Worm (Caenorhabditis elegans): ENCODE measurements around the gene F16B4.4.

Gene F16B4.4

ce11 chrV:1624340-1624739, 30.5 kb downstream of the F16B4.4 start, which contains the start of gene nhr-110:
Gene nhr-110, minus strand, starts transcription at chrV:1624440.
- TF ChIP-seq pes-1 (GFP tag; IDR thresholded peaks at IDR 0.05), result no peak
- no peak for TF ChIP-seq tbx-37 (GFP tag; conservative IDR thresholded peaks at IDR 0.05)
- no peak for TF ChIP-seq tbx-11 (GFP tag; IDR thresholded peaks at IDR 0.05)
- no peak for TF ChIP-seq aly-1 (tag; optimal IDR thresholded peaks at IDR 0.05)
- TF ChIP-seq B0310.2 (tag; optimal IDR thresholded peaks at IDR 0.05), result no peak
- TF ChIP-seq flt-1 (GFP tag; IDR thresholded peaks at IDR 0.05), result no peak
- TF ChIP-seq ama-1 (optimal IDR thresholded peaks at IDR 0.05), result no peak
- no peak for TF ChIP-seq hmg-4 (GFP tag; optimal IDR thresholded peaks at IDR 0.05)
- TF ChIP-seq tra-4 (tag; optimal IDR thresholded peaks at IDR 0.05), result no peak
- TF ChIP-seq hnd-1 (tag; optimal IDR thresholded peaks at IDR 0.05), result no peak

ce11 chrV:1626720-1627119, 32.9 kb downstream of the F16B4.4 start, which contains the start of gene nhr-237:
Gene nhr-237, minus strand, starts transcription at chrV:1626820.
- TF ChIP-seq pes-1 (GFP tag; IDR thresholded peaks at IDR 0.05), result no peak
- no peak for TF ChIP-seq ama-1 (optimal IDR thresholded peaks at IDR 0.05)
- no peak for TF ChIP-seq hmbx-1 (tag; optimal IDR thresholded peaks at IDR 0.05)
- no peak for TF ChIP-seq B0310.2 (tag; optimal IDR thresholded peaks at IDR 0.05)
- TF ChIP-seq ets-7 (tag; optimal IDR thresholded peaks at IDR 0.05), result no peak
- no peak for TF ChIP-seq ceh-13 (GFP tag; optimal IDR thresholded peaks at IDR 0.05)
- TF ChIP-seq sea-1 (GFP tag; conservative IDR thresholded peaks at IDR 0.05), result no peak
- no peak for TF ChIP-seq ceh-36 (tag; optimal IDR thresholded peaks at IDR 0.05)
- TF ChIP-seq aly-1 (tag; optimal IDR thresholded peaks at IDR 0.05), result no peak
- no peak for TF ChIP-seq F13C5.2 (tag; optimal IDR thresholded peaks at IDR 0.05)
- no peak for TF ChIP-seq flt-1 (GFP tag; IDR thresholded peaks at IDR 0.05)
- no peak for TF ChIP-seq tra-4 (tag; optimal IDR thresholded peaks at IDR 0.05)
- TF ChIP-seq hnd-1 (tag; optimal IDR thresholded peaks at IDR 0.05), result no peak
- TF ChIP-seq tbx-11 (GFP tag; IDR thresholded peaks at IDR 0.05), result no peak
- no peak for TF ChIP-seq tbx-37 (GFP tag; conservative IDR thresholded peaks at IDR 0.05)
- TF ChIP-seq scrt-1 (GFP tag; IDR thresholded peaks at IDR 0.05), result no peak
- TF ChIP-seq hmg-4 (GFP tag; optimal IDR thresholded peaks at IDR 0.05), result no peak

ce11 chrV:1627269-1627668, 33.5 kb downstream of the F16B4.4 start:
- TF ChIP-seq scrt-1 (GFP tag; IDR thresholded peaks at IDR 0.05) (no peak), F13C5.2 (tag; optimal IDR thresholded peaks at IDR 0.05) (no peak), sea-1 (GFP tag; conservative IDR thresholded peaks at IDR 0.05) (no peak), ama-1 (optimal IDR thresholded peaks at IDR 0.05) (no peak), ets-7 (tag; optimal IDR thresholded peaks at IDR 0.05) (no peak), B0310.2 (tag; optimal IDR thresholded peaks at IDR 0.05) (no peak), tbx-37 (GFP tag; conservative IDR thresholded peaks at IDR 0.05) (no peak), hnd-1 (tag; optimal IDR thresholded peaks at IDR 0.05) (no peak), tra-4 (tag; optimal IDR thresholded peaks at IDR 0.05) (no peak), pes-1 (GFP tag; IDR thresholded peaks at IDR 0.05) (no peak), aly-1 (tag; optimal IDR thresholded peaks at IDR 0.05) (no peak), hmbx-1 (tag; optimal IDR thresholded peaks at IDR 0.05) (no peak), flt-1 (GFP tag; IDR thresholded peaks at IDR 0.05) (no peak), hmg-4 (GFP tag; optimal IDR thresholded peaks at IDR 0.05) (no peak), ceh-36 (tag; optimal IDR thresholded peaks at IDR 0.05) (no peak), ceh-13 (GFP tag; optimal IDR thresholded peaks at IDR 0.05) (no peak), tbx-11 (GFP tag; IDR thresholded peaks at IDR 0.05) (no peak)

ce11 chrV:1629329-1629728, 35.5 kb downstream of the F16B4.4 start, which contains the start of gene nhr-238:
Gene nhr-238, minus strand, starts transcription at chrV:1629432.
- no peak for TF ChIP-seq ceh-36 (tag; optimal IDR thresholded peaks at IDR 0.05)
- no peak for TF ChIP-seq tbx-37 (GFP tag; conservative IDR thresholded peaks at IDR 0.05)
- no peak for TF ChIP-seq flt-1 (GFP tag; IDR thresholded peaks at IDR 0.05)
- no peak for TF ChIP-seq tra-4 (tag; optimal IDR thresholded peaks at IDR 0.05)
- no peak for TF ChIP-seq aly-1 (tag; optimal IDR thresholded peaks at IDR 0.05)
- no peak for TF ChIP-seq B0310.2 (tag; optimal IDR thresholded peaks at IDR 0.05)
- no peak for TF ChIP-seq sea-1 (GFP tag; conservative IDR thresholded peaks at IDR 0.05)
- no peak for TF ChIP-seq hmg-4 (GFP tag; optimal IDR thresholded peaks at IDR 0.05)
- no peak for TF ChIP-seq F13C5.2 (tag; optimal IDR thresholded peaks at IDR 0.05)
- no peak for TF ChIP-seq ceh-13 (GFP tag; optimal IDR thresholded peaks at IDR 0.05)
- no peak for TF ChIP-seq hnd-1 (tag; optimal IDR thresholded peaks at IDR 0.05)
- no peak for TF ChIP-seq tbx-11 (GFP tag; IDR thresholded peaks at IDR 0.05)
- no peak for TF ChIP-seq ets-7 (tag; optimal IDR thresholded peaks at IDR 0.05)
- no peak for TF ChIP-seq ama-1 (optimal IDR thresholded peaks at IDR 0.05)
- no peak for TF ChIP-seq pes-1 (GFP tag; IDR thresholded peaks at IDR 0.05)

- no peak for TF ChIP-seq hmg-4 (GFP tag; optimal IDR thresholded peaks at IDR 0.05)
Observed at ce11 chrV:1631148-1631547, 37.3 kb downstream of the F16B4.4 start, which contains the start of gene Y46H3D.8. Gene Y46H3D.8, minus strand, starts transcription at chrV:1631248.

ce11 chrV:1631717-1632116, 37.9 kb downstream of the F16B4.4 start, which contains the start of gene irld-17:
Gene irld-17, plus strand, starts transcription at chrV:1632017.
- TF ChIP-seq pes-1 (GFP tag; IDR thresholded peaks at IDR 0.05) (no peak), scrt-1 (GFP tag; IDR thresholded peaks at IDR 0.05) (no peak), tra-4 (tag; optimal IDR thresholded peaks at IDR 0.05) (no peak), F13C5.2 (tag; optimal IDR thresholded peaks at IDR 0.05) (no peak), ceh-13 (GFP tag; optimal IDR thresholded peaks at IDR 0.05) (no peak), ets-7 (tag; optimal IDR thresholded peaks at IDR 0.05) (no peak), tbx-11 (GFP tag; IDR thresholded peaks at IDR 0.05) (no peak), flt-1 (GFP tag; IDR thresholded peaks at IDR 0.05) (no peak), hmg-4 (GFP tag; optimal IDR thresholded peaks at IDR 0.05) (no peak), B0310.2 (tag; optimal IDR thresholded peaks at IDR 0.05) (no peak), hmbx-1 (tag; optimal IDR thresholded peaks at IDR 0.05) (no peak), sea-1 (GFP tag; conservative IDR thresholded peaks at IDR 0.05) (no peak), hnd-1 (tag; optimal IDR thresholded peaks at IDR 0.05) (no peak), ama-1 (optimal IDR thresholded peaks at IDR 0.05) (no peak), ceh-36 (tag; optimal IDR thresholded peaks at IDR 0.05) (no peak), aly-1 (tag; optimal IDR thresholded peaks at IDR 0.05) (no peak), tbx-37 (GFP tag; conservative IDR thresholded peaks at IDR 0.05) (no peak)

ce11 chrV:1635859-1636258, 42.0 kb downstream of the F16B4.4 start, which contains the start of gene str-222:
Gene str-222, plus strand, starts transcription at chrV:1636159.
- TF ChIP-seq hmg-4 (GFP tag; optimal IDR thresholded peaks at IDR 0.05) (no peak), F13C5.2 (tag; optimal IDR thresholded peaks at IDR 0.05) (no peak), tbx-11 (GFP tag; IDR thresholded peaks at IDR 0.05) (no peak), pes-1 (GFP tag; IDR thresholded peaks at IDR 0.05) (no peak), hmbx-1 (tag; optimal IDR thresholded peaks at IDR 0.05) (no peak), scrt-1 (GFP tag; IDR thresholded peaks at IDR 0.05) (no peak), ets-7 (tag; optimal IDR thresholded peaks at IDR 0.05) (no peak), tbx-37 (GFP tag; conservative IDR thresholded peaks at IDR 0.05) (no peak), ceh-36 (tag; optimal IDR thresholded peaks at IDR 0.05) (no peak), B0310.2 (tag; optimal IDR thresholded peaks at IDR 0.05) (no peak), ama-1 (optimal IDR thresholded peaks at IDR 0.05) (no peak), tra-4 (tag; optimal IDR thresholded peaks at IDR 0.05) (no peak), aly-1 (tag; optimal IDR thresholded peaks at IDR 0.05) (no peak), ceh-13 (GFP tag; optimal IDR thresholded peaks at IDR 0.05) (no peak), flt-1 (GFP tag; IDR thresholded peaks at IDR 0.05) (no peak), hnd-1 (tag; optimal IDR thresholded peaks at IDR 0.05) (no peak), sea-1 (GFP tag; conservative IDR thresholded peaks at IDR 0.05) (no peak)

Measured in whole organism, early embryonic.